Worm (Caenorhabditis elegans) whole organism, L4 larva: ENCODE results near the gene K12D9.1.

Experiments
- aha-1 ChIP-seq: fragments of 150-350 bp; peaks from one replicate; lab custom pipeline; 2014; ENCODE audit warnings: missing biosample characterization, missing genetic modification characterization
- ama-1 ChIP-seq: fragments of 150-350 bp; optimal IDR thresholded peaks from 2 replicates; lab custom pipeline; 2014; ENCODE audit warnings: inconsistent platforms, mixed read lengths
- cey-2 ChIP-seq: sonication (generic microtip); optimal IDR thresholded peaks from 3 replicates; lab custom pipeline; 2017; ENCODE audit warnings: missing genetic modification characterization, mild to moderate bottlenecking, missing compliant biosample characterization, antibody characterized with exemption, borderline replicate concordance; ENCODE audit not compliant: insufficient read depth
- daf-12 ChIP-seq: fragments of 150-350 bp; optimal IDR thresholded peaks from 2 replicates; lab custom pipeline; 2014; ENCODE audit warnings: missing biosample characterization, missing genetic modification reagents, missing genetic modification characterization
- daf-8 ChIP-seq: fragments of 200-800 bp; sonication (Bioruptor generic); IDR thresholded peaks from 2 replicates; pipeline ENCODE4 v1.3.6; 2022; ENCODE audit warnings: missing genetic modification characterization, missing compliant biosample characterization
- fkh-10 ChIP-seq: fragments of 150-350 bp; optimal IDR thresholded peaks from 2 replicates; lab custom pipeline; 2014; ENCODE audit warnings: missing biosample characterization, missing genetic modification reagents, missing genetic modification characterization
- lin-13 ChIP-seq: fragments of 150-350 bp; optimal IDR thresholded peaks from 2 replicates; lab custom pipeline; 2014; ENCODE audit warnings: missing biosample characterization, missing genetic modification reagents, missing genetic modification characterization
- nhr-28 ChIP-seq: fragments of 150-350 bp; optimal IDR thresholded peaks from 2 replicates; lab custom pipeline; 2014; ENCODE audit warnings: missing biosample characterization, missing genetic modification characterization
- pha-4 ChIP-seq, 2 experiments: fragments of 150-350 bp in 1 of 2; fragments of 200-800 bp in 1 of 2; sonication (Bioruptor generic) in 1 of 2; IDR thresholded peaks in 1 of 2; optimal IDR thresholded peaks in 1 of 2; 2 replicates each; pipeline versions ENCODE4 v1.3.6 to Lab custom; 2014 to 2022; ENCODE audit warnings: missing genetic modification characterization in 2 of 2, missing genetic modification reagents in 2 of 2, missing biosample characterization in 1 of 2, missing compliant biosample characterization in 1 of 2
- unc-39 ChIP-seq: sonication (generic microtip); optimal IDR thresholded peaks from 2 replicates; lab custom pipeline; 2017; ENCODE audit warnings: missing biosample characterization, missing genetic modification characterization
- ztf-11 ChIP-seq: fragments of 150-350 bp; optimal IDR thresholded peaks from 2 replicates; lab custom pipeline; 2014; ENCODE audit warnings: missing biosample characterization, missing genetic modification characterization

DNA sequence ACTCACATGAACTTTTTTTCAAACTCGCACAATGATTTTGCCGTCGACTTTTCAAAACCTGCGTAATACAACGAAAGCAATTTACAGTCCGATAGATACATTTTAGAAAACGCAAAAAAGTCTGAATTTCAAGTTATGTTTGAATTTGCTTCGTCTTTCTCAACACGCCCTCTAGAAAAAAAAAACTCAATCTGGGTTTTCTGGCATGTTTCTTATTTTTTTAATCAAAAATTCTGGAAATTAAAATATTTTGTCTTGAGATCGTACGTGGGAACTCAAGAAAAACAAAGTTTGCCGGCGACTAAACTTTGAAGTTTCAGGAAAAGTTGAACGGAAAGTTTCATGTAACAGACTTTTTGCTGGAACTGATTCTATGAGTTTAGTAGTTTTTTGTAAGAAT, 20.5 kb upstream of the K12D9.1 start, which contains the start of gene srw-115:
- TF ChIP-seq aha-1 (tag; lab: Kevin White, UChicago), result no peak
- no peak for TF ChIP-seq pha-4 (GFP tag; IDR thresholded peaks at IDR 0.05; lab: Robert Waterston, UW)
- no peak for TF ChIP-seq pha-4 (tag; optimal IDR thresholded peaks at IDR 0.05; lab: Kevin White, UChicago)
- no peak for TF ChIP-seq daf-12
- TF ChIP-seq ztf-11 (tag; lab: Kevin White, UChicago), result no peak
- no peak for TF ChIP-seq cey-2
- no peak for TF ChIP-seq nhr-28 (tag; lab: Kevin White, UChicago)
- no peak for TF ChIP-seq ama-1
- no peak for TF ChIP-seq fkh-10 (GFP tag; lab: Kevin White, UChicago)
- TF ChIP-seq daf-8 (GFP tag; lab: Robert Waterston, UW), result no peak
- TF ChIP-seq lin-13 (GFP tag; lab: Kevin White, UChicago), result no peak
- no peak for TF ChIP-seq unc-39 (tag; lab: Kevin White, UChicago)
